Fruit fly (Drosophila melanogaster): ENCODE results near the gene CG12498.
A peak's percentile ranks its signal among the peaks of the same experiment; 100 is the strongest.

DNA sequence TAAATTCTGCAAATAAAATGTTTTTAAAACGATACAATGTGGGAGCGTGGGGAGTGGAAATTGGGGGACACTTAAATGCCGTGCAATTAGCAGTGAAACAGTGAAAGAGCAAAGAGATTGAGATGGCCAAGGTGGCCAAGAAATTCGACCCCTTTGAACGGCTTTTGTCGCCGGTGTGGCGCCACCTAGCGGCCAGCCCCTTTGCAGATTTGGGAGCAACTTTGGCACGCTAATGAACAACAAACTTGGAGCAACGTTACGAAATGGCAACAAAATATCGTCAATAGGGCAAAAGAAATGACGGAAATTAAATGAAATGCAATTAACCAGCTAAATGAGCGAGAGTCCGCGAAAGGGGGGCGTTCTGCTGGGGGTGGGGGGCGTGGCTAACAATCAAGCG, 1.4 kb downstream of the CG12498 start:
- TF ChIP-seq CG8478 (optimal IDR thresholded peaks at IDR 0.05) (no peak), CTCF (optimal IDR thresholded peaks at IDR 0.05) (peak; percentile 62 to 70)
